Worm (Caenorhabditis elegans) whole organism, L4 larva: ENCODE measurements around the gene dnj-22.

ENCODE experiments used
- F10B5.3 ChIP-seq: sonication (generic microtip); optimal IDR thresholded peaks from 2 replicates; lab custom pipeline; 2016; ENCODE audit warnings: mild to moderate bottlenecking, missing genetic modification characterization, missing compliant biosample characterization
- F44E2.7 ChIP-seq: fragments of 200-800 bp; sonication (Bioruptor generic); IDR thresholded peaks from 2 replicates; pipeline ENCODE4 v2.1.2; 2022; ENCODE audit warnings: missing genetic modification characterization, missing compliant biosample characterization
- F49E8.2 ChIP-seq: sonication (generic microtip); optimal IDR thresholded peaks from 2 replicates; lab custom pipeline; 2016; ENCODE audit warnings: missing compliant biosample characterization, mild to moderate bottlenecking, missing genetic modification characterization, borderline replicate concordance
- T20F7.1 ChIP-seq: fragments of 200-800 bp; sonication (Bioruptor generic); optimal IDR thresholded peaks from 2 replicates; lab custom pipeline; 2018; ENCODE audit warnings: mild to moderate bottlenecking, missing genetic modification characterization, missing compliant biosample characterization
- T26A8.4 ChIP-seq: fragments of 200-800 bp; sonication (Bioruptor generic); IDR thresholded peaks from 2 replicates; pipeline ENCODE4 v1.3.6; 2022; ENCODE audit warnings: missing genetic modification characterization, missing compliant biosample characterization
- Y105C5A.15 ChIP-seq: fragments of 200-800 bp; sonication (Bioruptor generic); IDR thresholded peaks from 2 replicates; pipeline ENCODE4 v1.3.6; 2022; ENCODE audit warnings: missing genetic modification characterization, missing compliant biosample characterization
- Y48G9A.11 ChIP-seq: fragments of 200-800 bp; sonication (Bioruptor generic); IDR thresholded peaks from 2 replicates; pipeline ENCODE4 v1.3.6; 2022; ENCODE audit warnings: missing genetic modification reagents, missing genetic modification characterization, missing compliant biosample characterization
- ZK337.2 ChIP-seq: fragments of 200-800 bp; sonication (Bioruptor generic); IDR thresholded peaks from 2 replicates; pipeline ENCODE4 v1.3.6; 2022; ENCODE audit warnings: missing genetic modification reagents, missing genetic modification characterization, missing compliant biosample characterization
- aha-1 ChIP-seq: fragments of 150-350 bp; peaks from one replicate; lab custom pipeline; 2014; ENCODE audit warnings: missing biosample characterization, missing genetic modification characterization
- aly-2 ChIP-seq: sonication (generic microtip); optimal IDR thresholded peaks from 2 replicates; lab custom pipeline; 2018; ENCODE audit warnings: missing biosample characterization, missing genetic modification characterization
- ama-1 ChIP-seq: fragments of 150-350 bp; optimal IDR thresholded peaks from 2 replicates; lab custom pipeline; 2014; ENCODE audit warnings: inconsistent platforms, mixed read lengths
- arid-1 ChIP-seq: fragments of 200-800 bp; sonication (Bioruptor generic); conservative IDR thresholded peaks from 2 replicates; pipeline ENCODE4 v1.3.6; 2022; ENCODE audit warnings: missing genetic modification reagents, missing genetic modification characterization, missing compliant biosample characterization
- attf-4 ChIP-seq: sonication (generic microtip); optimal IDR thresholded peaks from 3 replicates; lab custom pipeline; 2017; ENCODE audit warnings: missing biosample characterization, missing genetic modification characterization
- ceh-44 ChIP-seq: fragments of 200-800 bp; sonication (Bioruptor generic); IDR thresholded peaks from 2 replicates; pipeline ENCODE4 v1.3.6; 2022; ENCODE audit warnings: missing genetic modification reagents, missing genetic modification characterization, missing compliant biosample characterization
- ceh-62 ChIP-seq: sonication (generic microtip); optimal IDR thresholded peaks from 2 replicates; lab custom pipeline; 2017; ENCODE audit warnings: missing biosample characterization, missing genetic modification characterization
- ctbp-1 ChIP-seq: fragments of 200-800 bp; sonication (Bioruptor generic); IDR thresholded peaks from 2 replicates; pipeline ENCODE4 v1.3.6; 2022; ENCODE audit warnings: missing genetic modification reagents, missing genetic modification characterization, missing compliant biosample characterization
- daf-16 ChIP-seq, 3 experiments: sonication (generic microtip); optimal IDR thresholded peaks; 2 replicates each; lab custom pipeline; 2016 to 2017; ENCODE audit warnings: missing genetic modification characterization in 3 of 3, missing genetic modification reagents in 3 of 3, mild to moderate bottlenecking in 2 of 3, missing compliant biosample characterization in 2 of 3, missing biosample characterization in 1 of 3, moderate library complexity in 1 of 3
- daf-19 ChIP-seq: fragments of 200-800 bp; sonication (Bioruptor generic); conservative IDR thresholded peaks from 2 replicates; pipeline ENCODE4 v1.3.6; 2022; ENCODE audit warnings: missing genetic modification characterization, missing compliant biosample characterization
- daf-8 ChIP-seq: fragments of 200-800 bp; sonication (Bioruptor generic); IDR thresholded peaks from 2 replicates; pipeline ENCODE4 v1.3.6; 2022; ENCODE audit warnings: missing genetic modification characterization, missing compliant biosample characterization
- dmd-9 ChIP-seq: fragments of 200-800 bp; sonication (Bioruptor generic); IDR thresholded peaks from 2 replicates; pipeline ENCODE4 v1.3.6; 2022; ENCODE audit warnings: missing genetic modification reagents, missing genetic modification characterization, missing compliant biosample characterization
- dpl-1 ChIP-seq: fragments of 150-350 bp; optimal IDR thresholded peaks from 2 replicates; lab custom pipeline; 2014; ENCODE audit warnings: missing biosample characterization, missing genetic modification reagents, missing genetic modification characterization
- duxl-1 ChIP-seq: sonication (generic microtip); optimal IDR thresholded peaks from 2 replicates; lab custom pipeline; 2016; ENCODE audit warnings: mild to moderate bottlenecking, missing genetic modification characterization, moderate library complexity, missing compliant biosample characterization; ENCODE audit not compliant: poor library complexity
- dve-1 ChIP-seq: sonication (generic microtip); optimal IDR thresholded peaks from 2 replicates; lab custom pipeline; 2017; ENCODE audit warnings: antibody characterized with exemption, mild to moderate bottlenecking, missing genetic modification characterization, missing compliant biosample characterization; ENCODE audit not compliant: insufficient read depth
- fkh-10 ChIP-seq: fragments of 150-350 bp; optimal IDR thresholded peaks from 2 replicates; lab custom pipeline; 2014; ENCODE audit warnings: missing biosample characterization, missing genetic modification reagents, missing genetic modification characterization
- hlh-11 ChIP-seq: fragments of 200-800 bp; sonication (Bioruptor generic); optimal IDR thresholded peaks from 2 replicates; lab custom pipeline; 2018; ENCODE audit warnings: mild to moderate bottlenecking, missing genetic modification characterization, missing compliant biosample characterization
- hmg-1.1 ChIP-seq: fragments of 200-800 bp; sonication (Bioruptor generic); IDR thresholded peaks from 2 replicates; pipeline ENCODE4 v1.3.6; 2022; ENCODE audit warnings: missing genetic modification reagents, missing genetic modification characterization, missing compliant biosample characterization
- lim-7 ChIP-seq: fragments of 200-800 bp; sonication (Bioruptor generic); IDR thresholded peaks from 2 replicates; pipeline ENCODE4 v1.3.6; 2022; ENCODE audit warnings: missing genetic modification characterization, missing compliant biosample characterization
- lin-1 ChIP-seq: fragments of 200-800 bp; sonication (Bioruptor generic); IDR thresholded peaks from 2 replicates; pipeline ENCODE4 v1.3.6; 2022; ENCODE audit warnings: missing genetic modification reagents, missing genetic modification characterization, missing compliant biosample characterization
- lin-13 ChIP-seq: fragments of 150-350 bp; optimal IDR thresholded peaks from 2 replicates; lab custom pipeline; 2014; ENCODE audit warnings: missing biosample characterization, missing genetic modification reagents, missing genetic modification characterization
- lin-29 ChIP-seq: fragments of 200-800 bp; sonication (Bioruptor generic); IDR thresholded peaks from 2 replicates; pipeline ENCODE4 v1.3.6; 2022; ENCODE audit warnings: missing genetic modification reagents, missing genetic modification characterization, missing compliant biosample characterization
- lin-38 ChIP-seq: fragments of 200-800 bp; sonication (Bioruptor generic); IDR thresholded peaks from 2 replicates; pipeline ENCODE4 v1.3.6; 2022; ENCODE audit warnings: missing genetic modification reagents, missing genetic modification characterization, missing compliant biosample characterization
- lir-3 ChIP-seq: sonication (generic microtip); optimal IDR thresholded peaks from 2 replicates; lab custom pipeline; 2016; ENCODE audit warnings: mild to moderate bottlenecking, missing genetic modification characterization, missing compliant biosample characterization
- lsy-2 ChIP-seq, 2 experiments: fragments of 150-350 bp in 1 of 2; sonication (generic microtip) in 1 of 2; optimal IDR thresholded peaks; 2 replicates each; lab custom pipeline; 2014 to 2017; ENCODE audit warnings: missing biosample characterization in 2 of 2, missing genetic modification characterization in 2 of 2
- madf-5 ChIP-seq, 2 experiments: fragments of 200-800 bp; sonication (Bioruptor generic); IDR thresholded peaks; 2 replicates each; pipeline ENCODE4 v1.3.6; 2022; ENCODE audit warnings: missing compliant biosample characterization in 2 of 2, missing genetic modification characterization in 2 of 2
- madf-9 ChIP-seq: fragments of 200-800 bp; sonication (Bioruptor generic); conservative IDR thresholded peaks from 2 replicates; pipeline ENCODE4 v1.3.6; 2022; ENCODE audit warnings: missing genetic modification reagents, missing genetic modification characterization, missing compliant biosample characterization
- mdl-1 ChIP-seq, 2 experiments: fragments of 150-350 bp in 1 of 2; sonication (generic microtip) in 1 of 2; optimal IDR thresholded peaks; 2 replicates each; lab custom pipeline; 2014 to 2017; ENCODE audit warnings: missing biosample characterization in 2 of 2, missing genetic modification characterization in 2 of 2
- mep-1 ChIP-seq: fragments of 150-350 bp; sonication (generic microtip); optimal IDR thresholded peaks from 3 replicates; lab custom pipeline; 2014; ENCODE audit warnings: missing biosample characterization, missing genetic modification characterization
- mxl-2 ChIP-seq: fragments of 200-800 bp; sonication (Bioruptor generic); conservative IDR thresholded peaks from 2 replicates; pipeline ENCODE4 v1.3.6; 2022; ENCODE audit warnings: missing genetic modification reagents, missing genetic modification characterization, missing compliant biosample characterization
- mxl-3 ChIP-seq: fragments of 200-800 bp; sonication (Bioruptor generic); optimal IDR thresholded peaks from 2 replicates; lab custom pipeline; 2018; ENCODE audit warnings: mild to moderate bottlenecking, missing genetic modification characterization, missing compliant biosample characterization
- nhr-102 ChIP-seq: sonication (generic microtip); optimal IDR thresholded peaks from 2 replicates; lab custom pipeline; 2016; ENCODE audit warnings: mild to moderate bottlenecking, missing genetic modification characterization, moderate library complexity, missing compliant biosample characterization
- nhr-25 ChIP-seq: sonication (generic microtip); optimal IDR thresholded peaks from 2 replicates; lab custom pipeline; 2017; ENCODE audit warnings: missing genetic modification characterization, mild to moderate bottlenecking, missing compliant biosample characterization, antibody characterized with exemption, moderate library complexity, borderline replicate concordance; ENCODE audit not compliant: insufficient read depth
- nhr-41 ChIP-seq: fragments of 200-800 bp; sonication (Bioruptor generic); IDR thresholded peaks from 2 replicates; pipeline ENCODE4 v1.3.6; 2022; ENCODE audit warnings: missing genetic modification reagents, missing genetic modification characterization, missing compliant biosample characterization
- rbr-2 ChIP-seq: sonication (generic microtip); optimal IDR thresholded peaks from 2 replicates; lab custom pipeline; 2016; ENCODE audit warnings: missing genotype, missing genetic modification characterization, missing compliant biosample characterization
- spr-3 ChIP-seq: fragments of 200-800 bp; sonication (Bioruptor generic); optimal IDR thresholded peaks from 2 replicates; lab custom pipeline; 2018; ENCODE audit warnings: mild to moderate bottlenecking, missing genetic modification characterization, missing compliant biosample characterization
- tra-1 ChIP-seq: fragments of 200-800 bp; sonication (Bioruptor generic); IDR thresholded peaks from 2 replicates; pipeline ENCODE4 v1.3.6; 2022; ENCODE audit warnings: missing genetic modification reagents, missing genetic modification characterization, missing compliant biosample characterization
- unc-130 ChIP-seq: sonication (generic microtip); optimal IDR thresholded peaks from 2 replicates; lab custom pipeline; 2016; ENCODE audit warnings: missing genetic modification reagents, missing genetic modification characterization, missing compliant biosample characterization
- unc-39 ChIP-seq: sonication (generic microtip); optimal IDR thresholded peaks from 2 replicates; lab custom pipeline; 2017; ENCODE audit warnings: missing biosample characterization, missing genetic modification characterization
- vab-7 ChIP-seq: fragments of 200-800 bp; sonication (Bioruptor generic); IDR thresholded peaks from 2 replicates; pipeline ENCODE4 v1.3.6; 2022; ENCODE audit warnings: missing genetic modification reagents, missing genetic modification characterization, missing compliant biosample characterization
- zfp-3 ChIP-seq: fragments of 200-800 bp; sonication (Bioruptor generic); conservative IDR thresholded peaks from 2 replicates; pipeline ENCODE4 v1.3.6; 2022; ENCODE audit warnings: missing genetic modification reagents, missing genetic modification characterization, missing compliant biosample characterization
- zip-11 ChIP-seq: fragments of 200-800 bp; sonication (Bioruptor generic); IDR thresholded peaks from 2 replicates; pipeline ENCODE4 v1.3.6; 2022; ENCODE audit warnings: missing genetic modification characterization, missing compliant biosample characterization
- ztf-7 ChIP-seq: fragments of 150-350 bp; optimal IDR thresholded peaks from 2 replicates; lab custom pipeline; 2014; ENCODE audit warnings: missing biosample characterization, missing genetic modification characterization

dnj-22 gene

DNA sequence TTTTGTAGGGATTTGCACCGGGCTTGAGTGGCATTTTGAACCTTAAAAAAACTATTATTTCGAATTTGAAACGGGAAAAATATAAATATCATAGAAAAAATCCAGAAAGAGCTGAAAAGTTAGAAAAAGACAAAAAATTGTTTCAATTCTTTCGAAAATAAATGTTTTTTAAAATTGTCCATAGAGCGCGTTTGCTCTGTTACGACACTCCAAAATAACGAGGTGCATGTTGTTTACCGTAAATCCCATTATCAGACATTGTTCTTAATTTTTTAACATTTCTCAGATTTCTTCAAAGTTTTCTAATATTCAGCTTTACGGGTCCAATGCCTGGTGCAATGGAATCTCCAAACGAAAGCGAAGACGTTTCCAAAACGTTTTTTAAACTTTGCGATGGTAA lies at the start of gene dnj-22, which contains the start of gene natc-1:
TSS of gene dnj-22 (minus strand) at position 47 of the 400 bp plus-strand sequence.
TSS of gene natc-1 (plus strand) at position 286 of the 400 bp plus-strand sequence.
- peak; percentile 31 for TF ChIP-seq duxl-1 (tag; lab: Kevin White, UChicago)
- peak; percentile 97 for TF ChIP-seq lin-38 (GFP tag; lab: Robert Waterston, UW)
- no peak for TF ChIP-seq ztf-7 (tag; lab: Kevin White, UChicago)
- TF ChIP-seq lin-13 (GFP tag; lab: Kevin White, UChicago): peak; percentile 49
- no peak for TF ChIP-seq aly-2 (tag; lab: Kevin White, UChicago)
- no peak for TF ChIP-seq ceh-44 (GFP tag; lab: Robert Waterston, UW)
- no peak for TF ChIP-seq daf-16 (GFP tag; optimal IDR thresholded peaks at IDR 0.05; lab: Kevin White, UChicago)
- TF ChIP-seq daf-16 (tag; optimal IDR thresholded peaks at IDR 0.05; lab: Kevin White, UChicago): peak; percentile 80
- TF ChIP-seq T20F7.1 (GFP tag; lab: Kevin White, UChicago): peak; percentile 98
- no peak for TF ChIP-seq nhr-102 (tag; lab: Kevin White, UChicago)
- no peak for TF ChIP-seq F49E8.2 (tag; lab: Kevin White, UChicago)
- TF ChIP-seq lin-1: no peak
- no peak for TF ChIP-seq ctbp-1
- peak in 1 of 2 experiments; percentile 91 for TF ChIP-seq lsy-2 (tag; optimal IDR thresholded peaks at IDR 0.05; lab: Kevin White, UChicago)
- peak; percentile 63 for TF ChIP-seq ama-1 (lab: Kevin White, UChicago)
- no peak for TF ChIP-seq vab-7 (GFP tag; lab: Robert Waterston, UW)
- no peak for TF ChIP-seq arid-1
- TF ChIP-seq mdl-1 (tag; optimal IDR thresholded peaks at IDR 0.05; lab: Kevin White, UChicago): peak in 1 of 2 experiments; percentile 42
- TF ChIP-seq rbr-2: peak; percentile 54
- TF ChIP-seq fkh-10 (GFP tag; lab: Kevin White, UChicago): peak; percentile 76
- TF ChIP-seq hmg-1.1 (GFP tag; lab: Robert Waterston, UW): peak; percentile 63
- TF ChIP-seq aha-1 (tag; lab: Kevin White, UChicago): no peak
- no peak for TF ChIP-seq madf-5 (GFP tag; IDR thresholded peaks at IDR 0.05; lab: Robert Waterston, UW)
- no peak for TF ChIP-seq daf-8 (GFP tag; lab: Robert Waterston, UW)
- no peak for TF ChIP-seq tra-1 (GFP tag; lab: Robert Waterston, UW)
- no peak for TF ChIP-seq daf-19 (GFP tag; lab: Robert Waterston, UW)
- peak; percentile 77 for TF ChIP-seq mep-1 (tag; lab: Kevin White, UChicago)
- TF ChIP-seq spr-3 (GFP tag; lab: Kevin White, UChicago): no peak
- peak; percentile 4 for TF ChIP-seq unc-130
- TF ChIP-seq Y105C5A.15 (GFP tag; lab: Robert Waterston, UW): no peak
- no peak for TF ChIP-seq nhr-41 (GFP tag; lab: Robert Waterston, UW)
- no peak for TF ChIP-seq ZK337.2 (GFP tag; lab: Robert Waterston, UW)
- no peak for TF ChIP-seq nhr-25
- TF ChIP-seq T26A8.4 (GFP tag; lab: Robert Waterston, UW): no peak
- TF ChIP-seq mxl-2 (GFP tag; lab: Robert Waterston, UW): no peak
- TF ChIP-seq lin-29: no peak
- TF ChIP-seq unc-39: no peak
- TF ChIP-seq zip-11 (GFP tag; lab: Robert Waterston, UW): no peak
- no peak for TF ChIP-seq ceh-62
- no peak for TF ChIP-seq hlh-11 (tag; lab: Kevin White, UChicago)
- TF ChIP-seq dmd-9 (GFP tag; lab: Robert Waterston, UW): no peak
- TF ChIP-seq mxl-3: no peak
- TF ChIP-seq F44E2.7 (GFP tag; lab: Robert Waterston, UW): no peak
- no peak for TF ChIP-seq lim-7
- TF ChIP-seq dpl-1 (GFP tag; lab: Kevin White, UChicago): peak; percentile 72
- no peak for TF ChIP-seq madf-9 (GFP tag; lab: Robert Waterston, UW)
- TF ChIP-seq Y48G9A.11 (GFP tag; lab: Robert Waterston, UW): peak; percentile 98
- TF ChIP-seq zfp-3 (GFP tag; lab: Robert Waterston, UW): no peak
- TF ChIP-seq dve-1 (tag; lab: Kevin White, UChicago): peak; percentile 87
- TF ChIP-seq F10B5.3 (tag; lab: Kevin White, UChicago): no peak
- no peak for TF ChIP-seq lir-3 (tag; lab: Kevin White, UChicago)
- TF ChIP-seq attf-4 (tag; lab: Kevin White, UChicago): no peak
